Worm (Caenorhabditis elegans) whole organism, L4/young adult: ENCODE measurements around the gene rol-8.

Experiments used
- W03F9.2 ChIP-seq: fragments of 150-350 bp; optimal IDR thresholded peaks from 2 replicates; lab custom pipeline; 2014; ENCODE audit warnings: missing biosample characterization, missing genetic modification characterization
- dao-5 ChIP-seq: sonication (generic microtip); optimal IDR thresholded peaks from 2 replicates; lab custom pipeline; 2016; ENCODE audit warnings: missing genotype, missing genetic modification characterization, moderate library complexity, missing compliant biosample characterization
- him-1 ChIP-seq: sonication (generic microtip); optimal IDR thresholded peaks from 2 replicates; lab custom pipeline; 2016; ENCODE audit warnings: missing genotype, missing genetic modification reagents, missing genetic modification characterization, missing compliant biosample characterization

DNA sequence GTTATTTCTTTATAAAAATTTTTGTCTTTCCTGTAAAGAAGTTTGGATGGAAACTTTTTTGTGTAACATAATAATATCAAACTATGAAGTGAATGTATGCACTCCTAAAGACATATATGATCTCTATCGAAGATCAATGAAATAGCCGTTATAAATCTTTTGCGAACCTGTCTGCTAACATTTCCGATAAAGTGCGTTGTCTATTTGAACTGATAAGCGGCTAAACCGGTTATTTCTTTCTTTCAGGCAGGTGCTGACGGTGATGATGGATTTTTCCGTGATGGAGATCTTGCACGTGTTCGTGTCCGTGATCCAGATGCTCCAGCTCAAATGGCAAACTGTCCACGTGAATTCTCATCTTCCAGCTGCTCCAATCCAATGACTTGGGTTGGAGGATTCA lies 12.4 kb upstream of the rol-8 start:
- TF ChIP-seq dao-5 (no peak), him-1 (tag; lab: Kevin White, UChicago) (no peak), W03F9.2 (tag; lab: Kevin White, UChicago) (no peak)
